Worm (Caenorhabditis elegans) whole organism, mixed stage, embryonic: ENCODE results near the gene acp-7.

Source experiments
- M03D4.4 ChIP-seq: sonication (generic microtip); optimal IDR thresholded peaks from 2 replicates; lab custom pipeline; 2017; ENCODE audit warnings: mild to moderate bottlenecking, missing genetic modification characterization, missing compliant biosample characterization
- bed-3 ChIP-seq: fragments of 200-800 bp; sonication (Bioruptor generic); optimal IDR thresholded peaks from 3 replicates; lab custom pipeline; 2018; ENCODE audit warnings: mild to moderate bottlenecking, missing genetic modification characterization, moderate library complexity, missing compliant biosample characterization
- blmp-1 ChIP-seq: fragments of 150-350 bp; optimal IDR thresholded peaks from 2 replicates; lab custom pipeline; 2014; ENCODE audit warnings: missing biosample characterization, missing genetic modification characterization
- ceh-39 ChIP-seq: fragments of 150-350 bp; optimal IDR thresholded peaks from 2 replicates; lab custom pipeline; 2014; ENCODE audit warnings: missing biosample characterization, missing genetic modification characterization
- ceh-43 ChIP-seq: fragments of 200-800 bp; sonication (Bioruptor generic); optimal IDR thresholded peaks from 2 replicates; lab custom pipeline; 2018; ENCODE audit warnings: mild to moderate bottlenecking, missing genetic modification characterization, moderate library complexity, missing compliant biosample characterization
- ceh-83 ChIP-seq: fragments of 200-800 bp; sonication (Bioruptor generic); optimal IDR thresholded peaks from 2 replicates; lab custom pipeline; 2018; ENCODE audit warnings: mild to moderate bottlenecking, missing genetic modification characterization, missing compliant biosample characterization
- ces-1 ChIP-seq: fragments of 150-350 bp; optimal IDR thresholded peaks from 2 replicates; lab custom pipeline; 2014; ENCODE audit warnings: missing biosample characterization, missing genetic modification reagents, missing genetic modification characterization
- cnd-1 ChIP-seq: fragments of 200-800 bp; sonication (Bioruptor generic); optimal IDR thresholded peaks from 2 replicates; lab custom pipeline; 2018; ENCODE audit warnings: mild to moderate bottlenecking, missing genetic modification characterization, missing compliant biosample characterization
- drap-1 ChIP-seq: fragments of 200-800 bp; sonication (Bioruptor generic); optimal IDR thresholded peaks from 3 replicates; lab custom pipeline; 2018; ENCODE audit warnings: mild to moderate bottlenecking, missing genetic modification characterization, missing compliant biosample characterization
- elt-1 ChIP-seq: sonication (generic microtip); optimal IDR thresholded peaks from 2 replicates; lab custom pipeline; 2017; ENCODE audit warnings: missing genetic modification characterization, mild to moderate bottlenecking, missing compliant biosample characterization, antibody characterized with exemption, moderate library complexity, borderline replicate concordance; ENCODE audit not compliant: insufficient read depth
- flh-1 ChIP-seq: fragments of 200-800 bp; sonication (Bioruptor generic); optimal IDR thresholded peaks from 2 replicates; lab custom pipeline; 2018; ENCODE audit warnings: mild to moderate bottlenecking, missing genetic modification characterization, moderate library complexity, missing compliant biosample characterization
- ham-2 ChIP-seq: fragments of 200-800 bp; sonication (Bioruptor generic); optimal IDR thresholded peaks from 2 replicates; lab custom pipeline; 2018; ENCODE audit warnings: mild to moderate bottlenecking, missing genetic modification characterization, missing compliant biosample characterization
- hlh-1 ChIP-seq: fragments of 150-350 bp; optimal IDR thresholded peaks from 2 replicates; lab custom pipeline; 2014; ENCODE audit warnings: missing biosample characterization, missing genetic modification reagents, missing genetic modification characterization
- lin-13 ChIP-seq: fragments of 150-350 bp; optimal IDR thresholded peaks from 2 replicates; lab custom pipeline; 2014; ENCODE audit warnings: missing biosample characterization, missing genetic modification characterization
- lin-32 ChIP-seq: fragments of 200-800 bp; sonication (Bioruptor generic); optimal IDR thresholded peaks from 2 replicates; lab custom pipeline; 2018; ENCODE audit warnings: mild to moderate bottlenecking, missing genetic modification characterization, missing compliant biosample characterization
- lsy-2 ChIP-seq: fragments of 150-350 bp; optimal IDR thresholded peaks from 2 replicates; lab custom pipeline; 2014; ENCODE audit warnings: missing biosample characterization, missing genetic modification characterization
- mab-5 ChIP-seq: fragments of 150-350 bp; optimal IDR thresholded peaks from 2 replicates; lab custom pipeline; 2014; ENCODE audit warnings: missing biosample characterization, missing genetic modification characterization
- mep-1 ChIP-seq: fragments of 150-350 bp; optimal IDR thresholded peaks from 2 replicates; lab custom pipeline; 2017; ENCODE audit warnings: missing biosample characterization, missing genetic modification reagents, missing genetic modification characterization, inconsistent platforms
- mls-2 ChIP-seq: sonication (generic microtip); optimal IDR thresholded peaks from 2 replicates; lab custom pipeline; 2016; ENCODE audit warnings: mild to moderate bottlenecking, missing genetic modification characterization, moderate library complexity, missing compliant biosample characterization
- nhr-12 ChIP-seq: fragments of 150-350 bp; optimal IDR thresholded peaks from 2 replicates; lab custom pipeline; 2014; ENCODE audit warnings: missing biosample characterization, missing genetic modification characterization
- nhr-2 ChIP-seq: fragments of 150-350 bp; optimal IDR thresholded peaks from 2 replicates; lab custom pipeline; 2014; ENCODE audit warnings: missing biosample characterization, missing genetic modification characterization
- nhr-237 ChIP-seq: fragments of 150-350 bp; optimal IDR thresholded peaks from 2 replicates; lab custom pipeline; 2014; ENCODE audit warnings: missing biosample characterization, missing genetic modification characterization
- nhr-28 ChIP-seq: fragments of 150-350 bp; optimal IDR thresholded peaks from 2 replicates; lab custom pipeline; 2014; ENCODE audit warnings: missing biosample characterization, missing genetic modification characterization
- nhr-76 ChIP-seq: sonication (generic microtip); optimal IDR thresholded peaks from 2 replicates; lab custom pipeline; 2017; ENCODE audit warnings: missing biosample characterization, missing genetic modification characterization
- pha-4 ChIP-seq: fragments of 150-350 bp; optimal IDR thresholded peaks from 2 replicates; lab custom pipeline; 2018; ENCODE audit warnings: missing biosample characterization, missing genetic modification reagents, missing genetic modification characterization
- sem-2 ChIP-seq: fragments of 200-800 bp; sonication (Bioruptor generic); optimal IDR thresholded peaks from 2 replicates; lab custom pipeline; 2018; ENCODE audit warnings: mild to moderate bottlenecking, missing genetic modification characterization, missing compliant biosample characterization
- snpc-4 ChIP-seq: fragments of 150-350 bp; optimal IDR thresholded peaks from 2 replicates; lab custom pipeline; 2014; ENCODE audit warnings: missing biosample characterization, missing genetic modification characterization
- sptf-1 ChIP-seq: sonication (generic microtip); optimal IDR thresholded peaks from 2 replicates; lab custom pipeline; 2017; ENCODE audit warnings: mild to moderate bottlenecking, missing genetic modification characterization, moderate library complexity, missing compliant biosample characterization
- tbx-8 ChIP-seq: fragments of 200-800 bp; sonication (Bioruptor generic); optimal IDR thresholded peaks from 2 replicates; lab custom pipeline; 2018; ENCODE audit warnings: mild to moderate bottlenecking, missing genetic modification characterization, moderate library complexity, missing compliant biosample characterization
- unc-120 ChIP-seq: sonication (generic microtip); optimal IDR thresholded peaks from 2 replicates; lab custom pipeline; 2017; ENCODE audit warnings: missing genetic modification characterization, missing compliant biosample characterization; ENCODE audit not compliant: poor library complexity, severe bottlenecking
- unc-39 ChIP-seq: fragments of 150-350 bp; optimal IDR thresholded peaks from 2 replicates; lab custom pipeline; 2014; ENCODE audit warnings: missing biosample characterization, missing genetic modification characterization
- unc-62 ChIP-seq: fragments of 150-350 bp; optimal IDR thresholded peaks from 2 replicates; lab custom pipeline; 2014; ENCODE audit warnings: missing biosample characterization, missing genetic modification reagents, missing genetic modification characterization
- zip-8 ChIP-seq: fragments of 150-350 bp; optimal IDR thresholded peaks from 2 replicates; lab custom pipeline; 2014; ENCODE audit warnings: missing biosample characterization, missing genetic modification characterization
- ztf-11 ChIP-seq: fragments of 150-350 bp; optimal IDR thresholded peaks from 2 replicates; lab custom pipeline; 2014; ENCODE audit warnings: missing biosample characterization, missing genetic modification characterization

acp-7 gene

DNA sequence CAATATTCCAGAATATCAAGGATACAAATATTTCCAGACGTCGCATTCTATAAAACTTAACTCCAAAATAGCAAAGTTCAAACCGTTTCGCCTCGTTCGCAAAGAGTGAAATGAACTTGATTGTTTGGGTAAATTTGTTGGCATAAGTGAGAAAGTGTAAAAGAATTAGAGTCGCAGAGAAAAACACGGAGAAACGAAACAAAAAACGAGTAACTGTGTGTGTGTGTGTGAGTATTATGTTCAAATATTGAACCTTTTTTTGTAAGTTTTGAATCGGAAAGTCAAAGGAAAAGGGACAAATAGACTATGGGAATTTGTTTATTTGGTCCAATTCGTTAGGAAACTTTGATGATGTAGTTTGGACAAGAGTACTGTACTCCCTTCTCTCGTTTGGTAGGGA, at the start of gene acp-7:
TSS of gene acp-7 (minus strand) at position 101 of the 400 bp plus-strand sequence.
- TF ChIP-seq ham-2 (GFP tag; lab: Kevin White, UChicago) (no peak), ceh-43 (GFP tag; lab: Kevin White, UChicago) (no peak), lin-32 (no peak), drap-1 (GFP tag; lab: Kevin White, UChicago) (no peak), unc-120 (tag; lab: Kevin White, UChicago) (no peak), zip-8 (no peak), elt-1 (no peak), tbx-8 (no peak), unc-62 (GFP tag; lab: Kevin White, UChicago) (no peak)

DNA sequence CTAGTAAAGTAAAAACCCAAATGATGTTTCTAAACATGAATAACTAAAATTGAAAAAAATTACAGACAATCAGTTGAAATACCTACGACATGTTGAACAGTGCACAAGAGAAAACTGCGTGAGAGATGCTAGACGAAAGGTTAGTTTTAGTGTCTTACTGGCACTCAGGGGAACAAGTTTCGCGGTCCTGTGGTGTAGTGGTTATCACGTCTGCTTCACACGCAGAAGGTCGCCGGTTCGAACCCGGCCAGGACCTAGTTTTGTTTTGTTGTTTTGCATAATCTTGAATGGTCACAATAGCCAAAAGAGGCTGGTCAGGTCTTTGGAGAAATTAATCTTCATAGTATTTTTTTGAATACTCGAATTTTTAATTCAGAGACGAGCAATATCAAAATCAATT, 49.5 kb upstream of the acp-7 start:
- TF ChIP-seq lin-13 (tag; lab: Kevin White, UChicago) (no peak), elt-1 (no peak), sptf-1 (tag; lab: Kevin White, UChicago) (no peak), ceh-39 (tag; lab: Kevin White, UChicago) (no peak), unc-120 (tag; lab: Kevin White, UChicago) (no peak), lin-32 (peak; percentile 21), nhr-76 (tag; lab: Kevin White, UChicago) (no peak), lsy-2 (tag; lab: Kevin White, UChicago) (no peak), M03D4.4 (no peak), mls-2 (tag; lab: Kevin White, UChicago) (no peak), nhr-12 (no peak), ceh-43 (GFP tag; lab: Kevin White, UChicago) (no peak), cnd-1 (tag; lab: Kevin White, UChicago) (peak; percentile 14), nhr-28 (no peak), zip-8 (no peak), ceh-83 (GFP tag; lab: Kevin White, UChicago) (peak; percentile 12), pha-4 (tag; lab: Kevin White, UChicago) (no peak), ces-1 (GFP tag; lab: Kevin White, UChicago) (no peak), unc-39 (tag; lab: Kevin White, UChicago) (no peak), flh-1 (GFP tag; lab: Kevin White, UChicago) (no peak), bed-3 (GFP tag; lab: Kevin White, UChicago) (no peak), ham-2 (GFP tag; lab: Kevin White, UChicago) (no peak), sem-2 (GFP tag; lab: Kevin White, UChicago) (no peak), snpc-4 (tag; lab: Kevin White, UChicago) (no peak), ztf-11 (tag; lab: Kevin White, UChicago) (no peak)
- TF ChIP-seq, all 35 proteins: peak for 3

DNA sequence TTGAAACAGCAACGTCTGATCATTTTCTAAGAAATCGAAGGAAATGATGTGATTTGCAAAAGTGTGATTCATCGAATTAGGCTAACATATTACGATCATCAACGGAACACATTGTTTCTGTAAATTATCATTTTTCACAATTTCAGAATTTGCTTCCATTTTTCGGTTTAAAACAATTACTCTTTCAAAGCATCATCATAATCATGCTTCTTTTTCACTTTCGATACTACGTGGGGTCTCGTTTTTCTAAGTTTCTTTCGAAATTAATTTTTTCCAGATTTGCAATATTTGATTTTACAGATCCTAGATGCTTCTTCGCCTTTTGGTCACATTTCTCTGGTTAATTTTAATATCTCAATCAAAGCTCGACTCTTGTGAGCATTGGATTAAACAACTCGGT, 48.7 kb upstream of the acp-7 start, which contains the start of gene tyr-6:
TSS of gene tyr-6 (plus strand) at position 301 of the 400 bp plus-strand sequence.
- TF ChIP-seq zip-8 (no peak), snpc-4 (tag; lab: Kevin White, UChicago) (no peak), nhr-237 (tag; lab: Kevin White, UChicago) (no peak), sptf-1 (tag; lab: Kevin White, UChicago) (no peak)

DNA sequence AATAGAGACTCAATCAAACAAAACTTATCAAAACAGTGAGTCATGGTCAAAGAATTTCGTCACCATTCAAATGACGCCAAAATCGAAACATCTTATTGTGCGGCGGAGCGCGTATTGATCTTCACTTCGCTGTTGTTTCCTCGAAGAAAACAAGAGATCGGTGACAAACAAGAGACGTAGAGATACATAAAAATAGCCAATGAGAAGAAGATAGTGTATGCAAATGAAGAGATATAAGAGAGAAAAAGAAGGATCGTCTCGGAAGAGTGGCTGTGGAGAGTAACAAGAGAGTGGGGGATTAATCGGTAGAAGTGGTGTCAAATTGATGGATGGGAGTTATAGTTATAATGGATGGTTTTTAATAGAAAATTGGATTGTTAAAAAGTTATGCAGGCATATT, 43.3 kb upstream of the acp-7 start:
- peak; percentile 29 for TF ChIP-seq ceh-43 (GFP tag; lab: Kevin White, UChicago)
- TF ChIP-seq lin-32: no peak
- no peak for TF ChIP-seq sem-2 (GFP tag; lab: Kevin White, UChicago)
- TF ChIP-seq lsy-2 (tag; lab: Kevin White, UChicago): peak; percentile 5
- peak; percentile 71 for TF ChIP-seq pha-4 (tag; lab: Kevin White, UChicago)
- TF ChIP-seq mep-1 (tag; lab: Kevin White, UChicago): no peak
- TF ChIP-seq ceh-39 (tag; lab: Kevin White, UChicago): peak; percentile 13
- TF ChIP-seq nhr-2 (tag; lab: Kevin White, UChicago): peak; percentile 41
- peak; percentile 37 for TF ChIP-seq nhr-237 (tag; lab: Kevin White, UChicago)
- no peak for TF ChIP-seq ham-2 (GFP tag; lab: Kevin White, UChicago)
- peak; percentile 90 for TF ChIP-seq unc-62 (GFP tag; lab: Kevin White, UChicago)
- no peak for TF ChIP-seq tbx-8
- no peak for TF ChIP-seq nhr-76 (tag; lab: Kevin White, UChicago)
- TF ChIP-seq bed-3 (GFP tag; lab: Kevin White, UChicago): no peak
- TF ChIP-seq cnd-1 (tag; lab: Kevin White, UChicago): no peak
- no peak for TF ChIP-seq mab-5 (tag; lab: Kevin White, UChicago)
- peak; percentile 30 for TF ChIP-seq hlh-1
- no peak for TF ChIP-seq flh-1 (GFP tag; lab: Kevin White, UChicago)
- TF ChIP-seq blmp-1 (tag; lab: Kevin White, UChicago): no peak
- TF ChIP-seq sptf-1 (tag; lab: Kevin White, UChicago): no peak
- TF ChIP-seq mls-2 (tag; lab: Kevin White, UChicago): peak; percentile 56
- TF ChIP-seq ces-1 (GFP tag; lab: Kevin White, UChicago): peak; percentile 80
- TF ChIP-seq unc-120 (tag; lab: Kevin White, UChicago): no peak
